Fruit fly (Drosophila melanogaster) whole organism, adult: ENCODE measurements around the gene CG9444.

Source experiments
- CG33017 ChIP-seq: fragments of 200-800 bp; sonication (Bioruptor generic); optimal IDR thresholded peaks from 2 replicates; lab custom pipeline; 2018; ENCODE audit warnings: missing biosample characterization, mild to moderate bottlenecking, missing genetic modification characterization, moderate library complexity
- bab1 ChIP-seq: fragments of 200-800 bp; sonication (Bioruptor generic); optimal IDR thresholded peaks from 3 replicates; lab custom pipeline; 2019; ENCODE audit warnings: missing biosample characterization, mild to moderate bottlenecking, missing genetic modification characterization, moderate library complexity
- tj ChIP-seq: fragments of 200-800 bp; sonication (Bioruptor generic); optimal IDR thresholded peaks from 3 replicates; lab custom pipeline; 2017; ENCODE audit warnings: missing biosample characterization, mild to moderate bottlenecking, missing genetic modification characterization, moderate library complexity

DNA sequence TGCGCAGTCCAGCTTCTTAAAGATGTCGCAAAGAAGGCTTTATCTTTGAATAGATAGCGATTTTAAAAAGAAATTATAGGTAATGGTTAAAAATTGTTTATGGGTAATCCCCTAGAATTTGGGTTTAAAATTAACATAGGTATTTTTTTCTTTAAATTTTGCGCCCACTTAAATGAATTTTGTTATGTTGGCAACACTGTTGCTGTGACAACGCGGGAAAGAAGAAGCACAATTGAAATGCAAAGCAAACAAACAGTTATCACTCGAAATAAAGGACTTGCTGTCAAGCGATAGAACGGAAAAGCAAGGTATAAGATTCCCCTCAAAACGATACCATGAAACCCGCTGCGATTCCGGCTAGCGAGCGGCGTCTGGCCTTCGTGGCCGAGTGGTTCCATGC, 4.3 kb downstream of the CG9444 start, which contains the start of gene nmdyn-D7:
- TF ChIP-seq CG33017 (tag; lab: Kevin White, UChicago), result no peak
- TF ChIP-seq bab1 (GFP tag; lab: Kevin White, UChicago), result no peak
- TF ChIP-seq tj (GFP tag; lab: Kevin White, UChicago), result no peak
